Fruit fly (Drosophila melanogaster) whole organism, embryonic: ENCODE measurements around the gene Arp10.

ENCODE experiments used
- B-H2 ChIP-seq: fragments of 200-800 bp; sonication (Bioruptor generic); optimal IDR thresholded peaks from 2 replicates; lab custom pipeline; 2018; ENCODE audit warnings: missing biosample characterization, mild to moderate bottlenecking, missing genetic modification characterization
- CG10654 ChIP-seq: fragments of 200-800 bp; sonication (Bioruptor generic); optimal IDR thresholded peaks from 2 replicates; lab custom pipeline; 2016; ENCODE audit warnings: missing biosample characterization, missing genetic modification characterization
- Elba2 ChIP-seq: fragments of 200-800 bp; sonication (Bioruptor generic); optimal IDR thresholded peaks from 3 replicates; lab custom pipeline; 2016; ENCODE audit warnings: missing biosample characterization, missing genetic modification characterization
- Gug ChIP-seq: fragments of 200-800 bp; sonication (Bioruptor generic); IDR thresholded peaks from 4 replicates; pipeline ENCODE4 v1.3.6; 2022; ENCODE audit warnings: missing biosample characterization, missing genetic modification characterization
- Ptx1 ChIP-seq: fragments of 200-800 bp; sonication (Bioruptor generic); IDR thresholded peaks from 2 replicates; pipeline ENCODE4 v1.3.6; 2022; ENCODE audit warnings: missing biosample characterization, missing genetic modification characterization
- Rfx ChIP-seq: fragments of 200-800 bp; sonication (Bioruptor generic); IDR thresholded peaks from 2 replicates; pipeline ENCODE4 v1.3.6; 2022; ENCODE audit warnings: missing biosample characterization, missing genetic modification characterization
- corto ChIP-seq: fragments of 200-800 bp; sonication (Bioruptor generic); optimal IDR thresholded peaks from 2 replicates; lab custom pipeline; 2016; ENCODE audit warnings: missing biosample characterization, mild to moderate bottlenecking, missing genetic modification characterization, moderate library complexity
- crc ChIP-seq: fragments of 200-800 bp; sonication (Bioruptor generic); optimal IDR thresholded peaks from 2 replicates; lab custom pipeline; 2016; ENCODE audit warnings: missing biosample characterization, missing genetic modification characterization
- h ChIP-seq: fragments of >200 bp; optimal IDR thresholded peaks from 2 replicates; lab custom pipeline; 2017
- jigr1 ChIP-seq: fragments of 200-800 bp; sonication (Bioruptor generic); IDR thresholded peaks from 3 replicates; pipeline ENCODE4 v1.3.6; 2022; ENCODE audit warnings: missing biosample characterization, missing genetic modification characterization
- jumu ChIP-seq: fragments of 200-800 bp; sonication (Bioruptor generic); optimal IDR thresholded peaks from 3 replicates; lab custom pipeline; 2016; ENCODE audit warnings: missing biosample characterization, missing genetic modification characterization
- pros ChIP-seq: fragments of 200-800 bp; sonication (Bioruptor generic); optimal IDR thresholded peaks from 3 replicates; lab custom pipeline; 2019; ENCODE audit warnings: missing biosample characterization, mild to moderate bottlenecking, missing genetic modification characterization, moderate library complexity

dm6 chrX:19683040-19683875 lies 37.3 kb upstream of the Arp10 start, which contains the start of the genes dome and Ubqn:
- no peak for TF ChIP-seq jigr1 (GFP tag; lab: Robert Waterston, UW)
- TF ChIP-seq CG10654 (GFP tag; lab: Kevin White, UChicago), result no peak
- TF ChIP-seq Gug, result no peak
- TF ChIP-seq Ptx1 (GFP tag; lab: Robert Waterston, UW), result no peak
- TF ChIP-seq corto, result no peak
- no peak for TF ChIP-seq crc (GFP tag; lab: Kevin White, UChicago)
- no peak for TF ChIP-seq B-H2 (GFP tag; lab: Kevin White, UChicago)
- no peak for TF ChIP-seq pros (GFP tag; lab: Kevin White, UChicago)
- TF ChIP-seq Rfx (GFP tag; lab: Robert Waterston, UW), result no peak
- TF ChIP-seq Elba2 (GFP tag; lab: Kevin White, UChicago), result no peak
- TF ChIP-seq jumu (GFP tag; lab: Kevin White, UChicago), result peak; percentile 55
- no peak for TF ChIP-seq h (lab: Kevin White, UChicago)
